Worm (Caenorhabditis elegans) whole organism, mixed stage, embryonic: Measurements from ENCODE around the gene Y37D8A.26.

Experiments used
- ham-2 ChIP-seq: fragments of 200-800 bp; sonication (Bioruptor generic); optimal IDR thresholded peaks from 2 replicates; lab custom pipeline; 2018; ENCODE audit warnings: mild to moderate bottlenecking, missing genetic modification characterization, missing compliant biosample characterization
- nhr-237 ChIP-seq: fragments of 150-350 bp; optimal IDR thresholded peaks from 2 replicates; lab custom pipeline; 2014; ENCODE audit warnings: missing biosample characterization, missing genetic modification characterization
- unc-120 ChIP-seq: sonication (generic microtip); optimal IDR thresholded peaks from 2 replicates; lab custom pipeline; 2017; ENCODE audit warnings: missing genetic modification characterization, missing compliant biosample characterization; ENCODE audit not compliant: poor library complexity, severe bottlenecking
- ztf-11 ChIP-seq: fragments of 150-350 bp; optimal IDR thresholded peaks from 2 replicates; lab custom pipeline; 2014; ENCODE audit warnings: missing biosample characterization, missing genetic modification characterization

DNA sequence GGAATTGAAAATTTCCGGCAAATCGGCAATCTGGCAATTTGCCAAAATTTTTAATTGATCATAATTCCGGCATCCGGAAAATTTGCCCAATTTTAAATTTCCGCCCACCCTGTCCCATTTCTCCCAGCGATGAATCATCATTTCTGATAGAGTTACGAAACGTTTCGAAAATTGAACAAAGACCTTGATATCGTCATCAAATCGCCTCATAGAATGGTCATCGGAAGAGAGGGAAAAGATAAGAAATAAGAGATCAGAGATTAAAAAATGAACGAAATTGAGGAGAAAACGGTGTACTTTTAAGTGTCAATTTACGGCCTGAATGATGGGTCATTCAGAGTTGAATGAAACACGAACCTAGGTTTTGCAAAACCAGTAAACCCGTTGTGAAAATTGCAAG, 8.9 kb downstream of the Y37D8A.26 start:
- TF ChIP-seq nhr-237 (tag; lab: Kevin White, UChicago) (no peak), unc-120 (tag; lab: Kevin White, UChicago) (no peak), ham-2 (GFP tag; lab: Kevin White, UChicago) (no peak), ztf-11 (tag; lab: Kevin White, UChicago) (no peak)
